Worm (Caenorhabditis elegans) whole organism, mixed stage, embryonic: ENCODE data around the gene pezo-1.

Source experiments
- ceh-39 ChIP-seq: fragments of 150-350 bp; optimal IDR thresholded peaks from 2 replicates; lab custom pipeline; 2014; ENCODE audit warnings: missing biosample characterization, missing genetic modification characterization
- pha-4 ChIP-seq: fragments of 150-350 bp; optimal IDR thresholded peaks from 2 replicates; lab custom pipeline; 2018; ENCODE audit warnings: missing biosample characterization, missing genetic modification reagents, missing genetic modification characterization

DNA sequence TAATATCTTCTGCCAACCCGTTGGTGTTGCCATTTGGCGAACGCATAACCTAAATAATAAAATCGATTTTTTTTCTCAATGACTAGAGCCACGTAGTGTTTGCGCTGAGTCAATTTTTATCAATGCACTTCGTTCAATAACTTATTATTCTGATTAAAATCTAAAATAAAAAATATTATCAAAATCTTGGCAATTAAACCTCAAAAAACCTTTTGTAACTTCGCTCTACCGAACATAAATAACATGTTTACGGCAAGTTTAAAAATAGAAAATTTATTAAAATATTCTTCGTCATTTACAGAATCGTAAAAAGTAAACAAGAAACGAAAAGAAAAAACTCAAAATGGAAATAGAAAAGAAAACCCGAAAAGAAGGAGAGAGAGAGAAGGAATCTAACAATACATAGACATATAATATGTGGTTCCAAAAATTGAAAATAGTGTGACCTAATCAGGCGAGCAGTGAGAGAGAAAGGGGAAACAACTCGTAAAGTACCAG lies 23.2 kb downstream of the pezo-1 start, which contains the start of gene pigc-1:
- TF ChIP-seq pha-4 (no peak), ceh-39 (no peak)
